Worm (Caenorhabditis elegans): Measurements from ENCODE around the gene T13F3.8.
A peak's percentile ranks its signal among the peaks of the same experiment; 100 is the strongest.

The T13F3.8 gene

ce11 chrV:16287619-16288018 is 18.0 kb downstream of the T13F3.8 start, which contains the start of gene F28G4.3:
Gene F28G4.3, minus strand, starts transcription at chrV:16287719.
- no peak for TF ChIP-seq lsy-12 (tag; optimal IDR thresholded peaks at IDR 0.05)

ce11 chrV:16292409-16292808 is 22.8 kb downstream of the T13F3.8 start, which contains the start of gene oac-5:
Gene oac-5, plus strand, starts transcription at chrV:16292709.
- no peak for TF ChIP-seq nhr-25 (tag; optimal IDR thresholded peaks at IDR 0.05)
- no peak for TF ChIP-seq nfya-1 (tag; optimal IDR thresholded peaks at IDR 0.05; ENCODE audit: insufficient read depth)
- TF ChIP-seq elt-2 (tag; optimal IDR thresholded peaks at IDR 0.05): peak; percentile 42
- peak; percentile 12 for TF ChIP-seq pqm-1 (tag; optimal IDR thresholded peaks at IDR 0.05)
- TF ChIP-seq skn-1 (tag; optimal IDR thresholded peaks at IDR 0.05): no peak
- no peak for TF ChIP-seq ceh-9 (tag; optimal IDR thresholded peaks at IDR 0.05)
- no peak for TF ChIP-seq R02D3.7 (tag; optimal IDR thresholded peaks at IDR 0.05)

ce11 chrV:16297070-16297469 is 27.5 kb downstream of the T13F3.8 start, which contains the start of gene srbc-83:
Gene srbc-83, plus strand, starts transcription at chrV:16297370.
- TF ChIP-seq fos-1 (tag; optimal IDR thresholded peaks at IDR 0.05): no peak
- no peak for TF ChIP-seq elt-2 (tag; optimal IDR thresholded peaks at IDR 0.05)
- no peak for TF ChIP-seq lin-39 (tag; optimal IDR thresholded peaks at IDR 0.05)
- TF ChIP-seq nhr-237 (tag; optimal IDR thresholded peaks at IDR 0.05): no peak

ce11 chrV:16298669-16299068 is 29.1 kb downstream of the T13F3.8 start, which contains the start of gene srbc-84:
Gene srbc-84, plus strand, starts transcription at chrV:16298969.
- TF ChIP-seq pqm-1 (tag; optimal IDR thresholded peaks at IDR 0.05) (no peak), eor-1 (tag; optimal IDR thresholded peaks at IDR 0.05) (no peak), nfya-1 (tag; optimal IDR thresholded peaks at IDR 0.05; ENCODE audit: insufficient read depth) (no peak), mml-1 (tag; optimal IDR thresholded peaks at IDR 0.05) (no peak), nhr-76 (tag; optimal IDR thresholded peaks at IDR 0.05) (no peak), nhr-11 (tag; optimal IDR thresholded peaks at IDR 0.05) (no peak), nhr-43 (tag; optimal IDR thresholded peaks at IDR 0.05; ENCODE audit: poor library complexity, severe bottlenecking) (no peak), nhr-28 (tag; optimal IDR thresholded peaks at IDR 0.05) (no peak), hmg-11 (tag; optimal IDR thresholded peaks at IDR 0.05) (no peak), mdl-1 (tag; optimal IDR thresholded peaks at IDR 0.05) (no peak)

ce11 chrV:16299834-16300233 is 30.2 kb downstream of the T13F3.8 start:
- TF ChIP-seq nhr-77 (tag; optimal IDR thresholded peaks at IDR 0.05): no peak
- no peak for TF ChIP-seq zag-1 (tag; optimal IDR thresholded peaks at IDR 0.05)
- TF ChIP-seq ztf-11 (tag; optimal IDR thresholded peaks at IDR 0.05): no peak
- no peak for TF ChIP-seq nhr-67 (tag; optimal IDR thresholded peaks at IDR 0.05)
- TF ChIP-seq sea-2 (GFP tag; optimal IDR thresholded peaks at IDR 0.05): no peak
- TF ChIP-seq nhr-43 (tag; optimal IDR thresholded peaks at IDR 0.05; ENCODE audit: poor library complexity, severe bottlenecking): no peak
- TF ChIP-seq nfya-1 (tag; optimal IDR thresholded peaks at IDR 0.05; ENCODE audit: insufficient read depth): no peak
- no peak for TF ChIP-seq nhr-76 (tag; optimal IDR thresholded peaks at IDR 0.05)
- TF ChIP-seq ceh-28 (tag; optimal IDR thresholded peaks at IDR 0.05): no peak
- TF ChIP-seq egl-5 (tag; optimal IDR thresholded peaks at IDR 0.05): no peak
- TF ChIP-seq fkh-2 (tag; optimal IDR thresholded peaks at IDR 0.05): no peak
- no peak for TF ChIP-seq lsy-12 (tag; optimal IDR thresholded peaks at IDR 0.05)
- no peak for TF ChIP-seq ZK546.5 (tag; optimal IDR thresholded peaks at IDR 0.05)
- TF ChIP-seq nhr-28 (tag; optimal IDR thresholded peaks at IDR 0.05): no peak
- no peak for TF ChIP-seq egl-27 (tag; optimal IDR thresholded peaks at IDR 0.05)
- no peak for TF ChIP-seq pha-4 (tag; optimal IDR thresholded peaks at IDR 0.05)
- TF ChIP-seq pqm-1 (tag; optimal IDR thresholded peaks at IDR 0.05): no peak

ce11 chrV:16300276-16300675 is 30.7 kb downstream of the T13F3.8 start, which contains the start of gene srbc-82:
Gene srbc-82, plus strand, starts transcription at chrV:16300576.
- TF ChIP-seq nhr-67 (tag; optimal IDR thresholded peaks at IDR 0.05) (no peak), mml-1 (tag; optimal IDR thresholded peaks at IDR 0.05) (no peak), nhr-76 (tag; optimal IDR thresholded peaks at IDR 0.05) (no peak), elt-1 (tag; optimal IDR thresholded peaks at IDR 0.05) (no peak), unc-62 (GFP tag; optimal IDR thresholded peaks at IDR 0.05) (no peak), snpc-4 (tag; optimal IDR thresholded peaks at IDR 0.05) (no peak), zag-1 (tag; optimal IDR thresholded peaks at IDR 0.05) (no peak), sea-2 (GFP tag; optimal IDR thresholded peaks at IDR 0.05) (no peak), elt-3 (tag; optimal IDR thresholded peaks at IDR 0.05) (no peak), nhr-11 (tag; optimal IDR thresholded peaks at IDR 0.05) (no peak), aly-2 (tag; optimal IDR thresholded peaks at IDR 0.05) (no peak), unc-39 (tag; optimal IDR thresholded peaks at IDR 0.05) (no peak), ceh-16 (tag; optimal IDR thresholded peaks at IDR 0.05) (no peak), nfya-1 (tag; optimal IDR thresholded peaks at IDR 0.05; ENCODE audit: insufficient read depth) (no peak), nhr-43 (tag; optimal IDR thresholded peaks at IDR 0.05; ENCODE audit: poor library complexity, severe bottlenecking) (no peak), ceh-28 (tag; optimal IDR thresholded peaks at IDR 0.05) (no peak), nhr-77 (tag; optimal IDR thresholded peaks at IDR 0.05) (no peak), daf-12 (tag; optimal IDR thresholded peaks at IDR 0.05) (no peak), ZK546.5 (tag; optimal IDR thresholded peaks at IDR 0.05) (no peak)
